Worm (Caenorhabditis elegans): Measurements from ENCODE around the gene Y73F8A.22.

DNA sequence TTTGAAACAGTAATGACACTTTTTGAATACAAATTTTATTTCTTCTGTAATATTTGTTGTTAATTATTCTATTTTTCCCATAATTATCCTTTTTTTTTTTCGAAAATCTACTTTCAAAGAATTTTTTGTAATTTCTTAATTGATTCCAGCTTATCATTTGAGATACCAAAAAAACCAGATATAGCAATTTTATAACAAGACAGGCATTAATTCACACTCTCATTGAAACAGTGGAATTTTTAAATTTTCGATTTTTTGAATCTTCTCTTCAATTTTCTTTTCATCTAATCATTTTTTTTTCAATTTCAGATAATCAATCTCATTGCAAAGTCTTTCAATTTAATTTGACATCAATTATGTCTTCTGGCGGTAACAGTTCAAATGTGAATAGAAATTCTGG lies 41.2 kb downstream of the Y73F8A.22 start, which contains the start of gene nhr-5:
- no peak for TF ChIP-seq ztf-3 (GFP tag; optimal IDR thresholded peaks at IDR 0.05)
- TF ChIP-seq ceh-91 (GFP tag; IDR thresholded peaks at IDR 0.05), result no peak
- no peak for TF ChIP-seq T07F8.4 (tag; optimal IDR thresholded peaks at IDR 0.05)
- no peak for TF ChIP-seq aptf-2 (GFP tag; conservative IDR thresholded peaks at IDR 0.05)
- TF ChIP-seq B0336.3 (GFP tag; IDR thresholded peaks at IDR 0.05), result no peak
- TF ChIP-seq snpc-1.1 (tag; optimal IDR thresholded peaks at IDR 0.05; ENCODE audit: insufficient read depth), result no peak
- TF ChIP-seq chd-7 (tag; optimal IDR thresholded peaks at IDR 0.05), result no peak
- no peak for TF ChIP-seq ztf-25 (GFP tag; IDR thresholded peaks at IDR 0.05)

Data from whole organism, young adult.